Fruit fly (Drosophila melanogaster): ENCODE results near the gene CG14259.

The CG14259 gene

DNA sequence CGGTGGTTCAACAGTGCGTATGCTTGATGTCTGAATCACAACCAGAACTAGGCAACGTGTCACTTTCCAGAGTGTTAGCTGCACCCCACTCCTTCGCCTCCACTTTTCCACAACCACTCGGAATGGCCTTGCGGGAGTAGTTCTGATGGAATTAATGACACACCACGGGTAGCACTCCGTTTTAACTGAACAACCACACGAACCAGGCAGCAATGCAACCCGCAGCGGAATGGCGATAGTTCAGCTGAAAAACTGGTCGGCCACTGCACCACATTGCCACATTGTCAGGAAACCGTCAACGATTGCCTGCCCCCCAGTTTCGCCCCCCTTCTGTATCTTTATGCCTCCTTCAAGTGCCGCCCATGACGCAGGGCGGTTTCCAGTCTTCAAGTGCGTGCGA is 6.8 kb upstream of the CG14259 start, which contains the start of gene Cpr97Ea:
Gene Cpr97Ea, minus strand, starts transcription at position 230 of the 400 bp plus-strand sequence.
- TF ChIP-seq CTCF (optimal IDR thresholded peaks at IDR 0.05) (no peak), CG8478 (optimal IDR thresholded peaks at IDR 0.05) (no peak)

DNA sequence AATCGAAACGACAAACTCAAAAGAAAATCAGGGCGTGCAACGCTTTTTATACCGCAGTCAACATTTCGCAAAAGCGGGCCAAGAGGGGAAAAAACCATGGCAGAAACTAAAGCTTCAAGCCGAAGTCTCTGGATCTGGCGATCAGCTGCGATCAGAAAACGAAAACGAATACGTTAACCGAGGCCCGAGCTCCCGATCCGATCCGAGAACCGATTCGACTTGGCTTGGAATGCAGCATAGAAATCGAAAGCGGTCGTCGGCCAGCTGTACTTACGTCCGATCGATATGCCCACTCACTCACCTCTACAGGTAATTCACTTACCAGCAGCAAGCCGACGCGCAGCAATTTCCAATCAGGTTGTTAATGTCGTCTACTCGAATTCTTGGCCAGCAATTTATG is 3.2 kb upstream of the CG14259 start, which contains the start of gene Cpr97Eb:
Gene Cpr97Eb, minus strand, starts transcription at position 25 of the 400 bp plus-strand sequence.
- TF ChIP-seq CG8478 (optimal IDR thresholded peaks at IDR 0.05) (no peak), CTCF (optimal IDR thresholded peaks at IDR 0.05) (no peak)

DNA sequence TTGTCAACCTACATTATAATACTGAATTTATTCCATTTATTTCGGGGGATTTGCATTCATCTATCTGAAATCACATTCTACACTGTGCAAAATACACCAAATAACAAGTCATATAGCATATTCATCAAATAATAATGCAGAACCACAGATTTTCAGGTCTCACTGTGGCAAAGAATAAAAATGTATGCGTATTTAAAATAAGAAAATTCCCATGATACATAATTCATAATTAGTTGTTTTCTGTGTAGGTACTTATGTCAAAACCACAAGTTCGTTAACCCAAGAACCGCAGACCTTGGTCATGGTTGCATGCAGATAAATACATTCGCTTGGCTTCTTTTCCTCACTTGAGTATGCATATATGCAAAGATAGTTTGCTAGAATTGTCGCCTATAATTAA is 2.1 kb upstream of the CG14259 start:
- TF ChIP-seq CTCF (optimal IDR thresholded peaks at IDR 0.05), result no peak
- TF ChIP-seq CG8478 (optimal IDR thresholded peaks at IDR 0.05), result no peak

DNA sequence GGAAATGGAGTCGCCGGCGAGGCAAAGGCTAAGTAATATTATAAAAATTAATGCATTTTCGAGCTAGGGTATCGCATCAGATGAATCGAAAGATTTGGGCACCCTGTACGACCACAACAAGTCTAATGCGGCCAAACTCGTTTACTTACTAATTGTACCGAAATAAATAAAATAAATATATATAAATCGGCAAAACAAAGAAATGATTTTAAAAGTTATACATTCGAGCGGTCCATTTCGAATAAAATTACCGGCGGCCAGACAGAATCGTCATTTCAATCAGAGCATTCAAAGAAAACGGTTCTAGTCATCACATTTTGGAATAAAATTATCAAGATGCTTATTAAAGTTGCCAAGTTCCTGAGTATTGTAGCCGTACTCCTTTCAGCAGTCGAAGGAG is 1.5 kb upstream of the CG14259 start, which contains the start of gene CG14258:
Gene CG14258, plus strand, starts transcription at position 301 of the 400 bp plus-strand sequence.
- no peak for TF ChIP-seq CTCF (optimal IDR thresholded peaks at IDR 0.05)
- no peak for TF ChIP-seq CG8478 (optimal IDR thresholded peaks at IDR 0.05)

DNA sequence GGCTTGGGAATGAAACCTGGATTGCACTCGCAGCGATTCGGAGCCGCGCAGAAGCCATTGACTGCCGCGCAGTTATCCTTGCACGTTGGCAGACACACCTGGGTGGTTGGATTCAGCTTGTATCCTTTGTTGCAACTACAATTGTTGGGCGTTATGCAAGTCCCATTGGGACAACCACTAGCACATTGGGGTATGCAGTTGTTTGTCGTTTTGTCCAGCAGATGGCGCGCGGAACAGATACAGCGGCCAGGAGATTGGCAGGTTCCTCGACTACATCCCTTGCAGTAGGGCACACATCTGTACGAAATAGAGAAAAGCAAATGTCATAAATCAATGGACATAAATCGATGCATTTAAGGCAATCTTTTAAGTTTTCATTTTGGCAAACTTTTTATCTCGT is 4.3 kb downstream of the CG14259 start:
- peak; percentile 79 to 86 for TF ChIP-seq CTCF (optimal IDR thresholded peaks at IDR 0.05)
- no peak for TF ChIP-seq CG8478 (optimal IDR thresholded peaks at IDR 0.05)

DNA sequence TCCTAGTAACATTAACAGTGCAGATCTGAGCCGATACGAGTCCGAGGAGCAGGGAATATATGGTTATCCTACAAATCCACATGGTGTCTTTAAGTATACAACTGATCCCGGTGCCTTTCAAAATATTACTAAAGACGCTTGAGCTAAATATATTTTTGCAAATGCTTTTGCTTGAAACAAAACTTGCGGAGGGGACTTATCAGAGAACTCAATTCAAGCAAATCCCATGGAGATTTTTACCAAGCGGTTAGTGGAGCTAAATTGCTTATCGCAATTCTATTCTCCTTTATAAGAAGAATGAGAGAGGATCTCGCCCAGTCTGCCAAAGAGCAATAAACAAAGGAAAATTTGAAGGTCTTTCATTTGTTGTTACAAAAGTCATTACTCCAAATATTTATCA is 5.2 kb downstream of the CG14259 start, which contains the start of gene eater:
Gene eater, minus strand, starts transcription at position 101 of the 400 bp plus-strand sequence.
- TF ChIP-seq CTCF (optimal IDR thresholded peaks at IDR 0.05) (no peak), CG8478 (optimal IDR thresholded peaks at IDR 0.05) (no peak)

DNA sequence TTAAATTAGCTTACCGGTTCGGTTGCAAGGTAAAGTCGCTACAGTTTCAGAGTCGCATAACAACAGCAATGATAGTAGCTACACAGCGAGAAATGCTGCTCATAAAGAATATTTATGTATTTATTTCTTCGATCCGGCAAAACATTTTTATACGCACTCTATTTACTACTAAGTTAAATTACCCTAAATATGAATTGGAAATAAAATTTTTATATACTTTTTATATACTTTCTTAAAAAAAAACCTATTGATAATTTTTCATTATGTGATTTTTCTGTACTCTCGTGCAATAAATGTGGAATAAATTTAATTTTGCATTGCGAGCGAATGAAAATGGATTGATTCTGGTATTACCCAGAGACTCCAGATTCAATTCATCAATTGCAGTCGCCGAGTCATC is 6.6 kb downstream of the CG14259 start, which contains the start of gene Jhbp11:
Gene Jhbp11, plus strand, starts transcription at position 301 of the 400 bp plus-strand sequence.
- no peak for TF ChIP-seq CG8478 (optimal IDR thresholded peaks at IDR 0.05)
- no peak for TF ChIP-seq CTCF (optimal IDR thresholded peaks at IDR 0.05)

DNA sequence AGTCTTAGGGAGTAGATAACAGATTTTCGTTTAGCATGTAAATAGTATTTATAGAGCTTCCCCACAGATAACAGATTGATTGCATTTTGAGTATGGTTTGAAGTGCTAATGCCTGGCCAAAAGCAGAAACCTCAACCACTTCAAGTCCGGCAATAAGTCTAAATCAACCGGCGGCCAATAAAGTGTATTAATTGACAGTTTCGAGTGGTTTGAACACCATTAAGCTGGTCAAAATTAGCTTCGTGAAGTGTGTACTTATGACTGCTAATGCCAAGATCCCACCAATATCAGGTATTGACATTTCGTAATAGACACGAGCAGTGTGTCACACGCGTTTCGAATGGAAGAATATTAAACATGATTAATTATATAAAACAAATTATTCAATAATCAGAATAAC is 11.1 kb downstream of the CG14259 start:
- TF ChIP-seq CTCF (optimal IDR thresholded peaks at IDR 0.05) (no peak), CG8478 (optimal IDR thresholded peaks at IDR 0.05) (no peak)

DNA sequence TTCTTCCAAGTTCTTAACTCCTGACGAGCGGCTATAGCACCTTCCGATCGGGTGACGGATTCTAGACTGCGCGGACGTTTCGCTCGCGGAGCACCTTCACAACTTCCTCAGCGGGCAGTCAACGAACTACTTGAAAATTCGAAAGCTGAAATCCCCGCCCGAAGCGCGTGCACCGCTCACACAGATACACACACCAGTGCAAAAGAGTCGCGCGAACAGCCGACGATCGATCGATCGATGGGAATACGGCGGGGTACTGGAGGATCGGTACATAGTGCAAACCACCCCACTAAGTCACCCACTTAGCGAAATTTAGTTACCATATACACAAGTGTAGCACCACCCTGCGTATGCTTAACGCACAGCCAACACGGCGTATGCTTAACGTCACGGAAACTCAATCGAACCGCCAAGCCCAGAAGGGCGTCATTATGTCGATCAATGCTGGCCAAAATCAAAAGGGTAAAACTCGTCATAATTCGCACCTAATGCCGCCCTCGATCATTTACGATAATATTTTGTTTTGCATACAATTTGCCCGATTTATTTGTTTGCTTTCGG is 11.9 kb downstream of the CG14259 start, which contains the start of gene CAH9:
Gene CAH9, minus strand, starts transcription at position 51 of the 561 bp plus-strand sequence.
- TF ChIP-seq CG8478 (optimal IDR thresholded peaks at IDR 0.05), result no peak
- TF ChIP-seq CTCF (optimal IDR thresholded peaks at IDR 0.05), result no peak

DNA sequence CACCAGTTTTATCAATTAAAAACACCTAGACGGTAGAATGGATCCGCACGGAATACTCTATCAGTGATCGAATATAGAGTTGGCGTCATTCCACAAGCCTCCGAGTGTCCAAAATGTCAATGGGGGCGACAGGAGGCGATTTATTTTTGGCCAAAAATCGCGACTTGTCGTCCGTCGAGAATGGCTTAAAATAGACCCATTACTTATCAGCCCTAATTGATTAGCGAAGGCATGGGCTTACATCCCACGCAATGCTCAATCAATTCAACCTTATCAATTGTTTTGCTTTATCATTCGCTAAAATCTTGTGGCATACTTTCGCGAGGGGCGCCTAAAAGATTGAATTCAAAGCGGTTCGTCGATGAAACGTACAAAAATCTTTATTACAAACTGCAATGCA is 13.8 kb downstream of the CG14259 start:
- TF ChIP-seq CTCF (optimal IDR thresholded peaks at IDR 0.05) (no peak), CG8478 (optimal IDR thresholded peaks at IDR 0.05) (no peak)

DNA sequence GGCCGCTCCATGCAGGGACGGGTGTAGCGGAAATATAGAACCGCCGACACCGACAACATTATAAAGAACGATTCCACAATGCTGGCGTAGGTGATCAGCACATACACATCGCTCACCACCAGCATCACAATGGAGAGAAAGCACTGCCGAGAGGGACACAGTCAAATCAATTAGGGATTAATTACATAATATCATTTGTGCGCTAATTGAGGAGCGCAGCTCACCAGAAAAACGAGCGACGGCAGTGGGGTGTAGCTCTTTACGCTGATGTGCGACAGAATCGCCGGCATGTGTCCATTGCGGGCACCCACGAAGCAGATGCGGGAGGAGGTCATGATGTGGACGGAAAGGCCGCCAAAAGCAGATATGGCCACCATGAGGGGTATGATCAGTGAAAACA is 15.1 kb downstream of the CG14259 start:
- TF ChIP-seq CTCF (optimal IDR thresholded peaks at IDR 0.05) (no peak), CG8478 (optimal IDR thresholded peaks at IDR 0.05) (no peak)

DNA sequence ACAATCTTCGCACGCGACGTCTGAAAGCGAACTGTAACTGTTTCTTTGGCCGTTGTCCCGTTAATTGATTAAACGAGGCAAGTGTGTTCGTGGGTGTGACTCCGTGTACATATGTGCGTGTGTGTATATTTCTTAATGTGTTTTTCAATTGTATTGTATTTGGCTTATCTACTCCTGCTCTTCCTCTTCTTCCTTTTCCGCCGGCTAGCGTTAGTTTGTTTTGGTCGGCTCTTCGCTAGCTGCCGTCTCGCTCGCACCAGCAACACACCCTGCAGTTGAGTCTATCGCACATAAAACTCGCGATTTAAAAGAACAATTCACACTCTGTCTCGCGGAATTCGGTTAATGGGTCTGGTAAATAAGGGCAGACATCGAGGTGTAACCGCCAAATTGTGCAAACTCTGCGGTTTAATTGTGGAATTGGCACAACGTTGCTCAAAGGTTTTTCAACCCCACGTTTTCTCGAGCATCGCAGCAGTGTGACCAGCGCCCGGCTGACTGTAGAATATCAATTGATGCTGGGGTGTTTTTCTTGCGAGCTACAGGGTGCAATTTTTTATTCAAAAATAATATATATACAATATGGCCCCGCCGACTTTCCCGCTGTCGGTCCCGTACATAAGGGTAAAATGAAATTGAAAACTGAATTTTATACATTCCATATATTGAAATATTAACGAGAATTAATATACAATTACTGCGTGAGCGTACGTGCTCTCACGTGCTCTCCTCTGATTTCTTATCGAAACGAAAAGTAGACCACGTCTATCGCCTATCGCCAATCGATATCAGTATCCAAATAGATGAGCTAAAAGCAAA is 17.7 kb downstream of the CG14259 start, which contains the start of the genes gb and CG5815:
Gene gb, minus strand, starts transcription at position 487 of the 819 bp plus-strand sequence.
Gene CG5815, plus strand, starts transcription at position 783 of the 819 bp plus-strand sequence.
- TF ChIP-seq CTCF (optimal IDR thresholded peaks at IDR 0.05) (no peak), CG8478 (optimal IDR thresholded peaks at IDR 0.05) (no peak)

DNA sequence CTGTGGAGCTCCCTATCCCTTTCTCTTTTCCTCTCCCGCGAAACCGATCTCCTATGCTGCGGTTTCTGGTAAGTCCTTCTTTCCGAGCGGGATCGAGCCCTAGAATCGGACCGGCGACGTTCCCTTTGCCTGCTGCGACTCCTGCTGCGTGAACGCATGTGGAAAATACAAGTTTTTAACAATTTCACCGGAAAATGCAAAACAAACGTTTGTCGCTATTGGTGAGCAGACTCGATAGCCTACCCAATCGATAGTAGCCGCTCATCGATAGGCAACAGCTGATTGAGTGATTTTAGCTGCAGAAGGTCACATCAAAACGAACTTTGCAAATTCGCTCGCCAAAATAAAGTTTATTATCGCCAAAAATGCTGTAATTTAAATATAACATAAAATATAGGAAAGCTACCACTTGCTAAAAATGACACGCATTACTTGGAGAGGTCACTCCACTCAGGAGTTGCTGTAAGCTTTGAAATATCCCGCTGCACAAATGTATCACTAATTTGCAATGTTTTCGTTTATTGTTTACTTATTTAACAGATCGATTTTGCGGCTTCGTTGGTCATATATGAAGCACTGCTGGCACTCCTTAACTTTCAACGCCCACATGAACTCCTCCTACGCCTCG is 22.2 kb downstream of the CG14259 start, which contains the start of the genes CG6066 and CG5880:
Gene CG6066, minus strand, starts transcription at position 243 of the 628 bp plus-strand sequence.
Gene CG5880, plus strand, starts transcription at position 281 of the 628 bp plus-strand sequence.
- TF ChIP-seq CG8478 (optimal IDR thresholded peaks at IDR 0.05) (no peak), CTCF (optimal IDR thresholded peaks at IDR 0.05) (peak in 1 of 2 experiments; percentile 0)

DNA sequence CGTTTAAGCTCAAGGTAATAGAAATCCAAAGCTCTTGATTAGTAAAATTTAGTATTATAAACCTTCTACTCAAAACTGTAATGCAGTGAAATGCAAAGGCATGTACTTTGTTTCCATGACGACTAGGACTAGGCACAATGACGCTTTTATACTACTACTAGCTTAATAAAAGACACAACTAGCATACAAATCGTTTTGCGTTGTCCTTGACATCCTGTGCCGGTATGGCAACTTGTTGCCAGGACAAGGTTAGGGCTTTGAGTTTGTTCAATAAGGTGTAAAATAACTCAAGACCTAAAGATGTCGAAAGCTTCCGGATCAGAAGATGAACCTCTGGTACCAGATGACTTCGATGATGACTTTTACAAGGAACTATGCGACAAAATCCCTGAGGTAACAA is 24.0 kb downstream of the CG14259 start, which contains the start of gene CG5882:
Gene CG5882, plus strand, starts transcription at position 301 of the 400 bp plus-strand sequence.
- TF ChIP-seq CG8478 (optimal IDR thresholded peaks at IDR 0.05), result no peak
- TF ChIP-seq CTCF (optimal IDR thresholded peaks at IDR 0.05), result no peak

DNA sequence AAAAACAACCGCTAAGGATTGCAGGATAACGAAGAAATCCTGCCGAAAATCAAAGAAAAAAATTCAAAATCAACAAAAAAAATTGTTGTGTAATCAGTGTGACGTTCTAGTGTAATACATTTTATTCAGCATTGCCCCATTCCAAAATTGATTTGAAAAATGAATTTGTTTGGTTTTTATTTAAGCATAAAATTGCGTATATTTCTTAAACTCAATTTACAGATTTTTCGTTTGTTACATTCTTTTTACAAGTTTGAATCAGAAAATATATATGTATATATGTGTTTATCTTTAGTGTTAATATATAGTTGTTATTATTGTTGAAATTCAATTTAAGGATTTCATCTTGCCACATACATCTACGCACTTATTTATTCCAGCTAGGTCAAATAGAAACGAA is 30.3 kb downstream of the CG14259 start, which contains the start of gene CG6059:
Gene CG6059, minus strand, starts transcription at position 101 of the 400 bp plus-strand sequence.
- TF ChIP-seq CG8478 (optimal IDR thresholded peaks at IDR 0.05), result no peak
- TF ChIP-seq CTCF (optimal IDR thresholded peaks at IDR 0.05), result no peak
